Worm (Caenorhabditis elegans): ENCODE data around the gene ndab-2.

The ndab-2 gene

DNA sequence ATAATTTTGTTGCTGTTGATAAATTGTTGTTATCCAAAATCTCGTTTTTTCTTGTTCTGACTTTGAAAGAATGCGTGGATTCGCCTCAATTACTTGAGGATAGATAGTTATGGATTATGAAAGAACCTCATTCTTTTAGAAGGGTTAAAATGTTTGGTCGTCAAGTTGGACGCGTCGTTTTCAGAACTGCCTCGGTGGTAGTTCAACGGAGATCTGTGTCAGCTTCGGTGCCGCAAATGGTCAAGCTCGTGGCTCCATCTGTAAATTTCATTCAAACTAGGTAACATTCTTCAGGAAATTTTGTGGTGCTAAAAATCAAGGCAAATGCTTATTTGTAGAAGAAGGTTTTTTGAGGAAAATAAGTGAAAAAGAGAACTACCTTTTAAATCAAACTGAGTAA, at the start of gene ndab-2:
Gene ndab-2 (plus strand): TSS at position 140 of the 400 bp plus-strand sequence.
- no peak for TF ChIP-seq tab-1 (GFP tag; IDR thresholded peaks at IDR 0.05)
- no peak for TF ChIP-seq med-1 (GFP tag; optimal IDR thresholded peaks at IDR 0.05; ENCODE audit: insufficient read depth)
- no peak for TF ChIP-seq ztf-29 (GFP tag; IDR thresholded peaks at IDR 0.05)
- TF ChIP-seq cog-1 (tag; optimal IDR thresholded peaks at IDR 0.05), result no peak
- TF ChIP-seq ref-1 (GFP tag; conservative IDR thresholded peaks at IDR 0.05), result no peak
- no peak for TF ChIP-seq T22C8.4 (GFP tag; IDR thresholded peaks at IDR 0.05)
- TF ChIP-seq klf-2 (GFP tag; conservative IDR thresholded peaks at IDR 0.05), result no peak
- TF ChIP-seq ztf-23 (GFP tag; IDR thresholded peaks at IDR 0.05), result no peak
- no peak for TF ChIP-seq flt-1 (GFP tag; IDR thresholded peaks at IDR 0.05)

DNA sequence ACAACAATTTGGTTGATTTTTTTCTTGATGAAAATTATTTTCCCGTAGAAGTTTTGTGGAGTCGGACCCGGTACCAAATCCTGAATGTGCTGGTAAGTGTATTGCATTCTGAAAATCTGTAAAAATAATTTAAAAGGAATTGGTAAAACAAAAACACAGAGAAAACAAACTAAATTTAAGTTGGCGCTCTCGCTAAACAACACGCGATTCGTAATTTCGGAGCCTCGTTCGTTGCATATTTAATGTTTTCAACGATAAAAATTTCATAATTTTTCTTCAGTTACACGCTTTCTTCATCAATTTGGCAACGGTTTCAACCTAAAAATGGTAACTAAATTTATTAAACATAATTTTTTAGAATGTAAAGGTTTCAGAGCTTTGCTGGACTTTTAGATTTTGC, 47.0 kb upstream of the ndab-2 start, which contains the start of the genes pot-1 and ggtb-1:
Gene pot-1 (minus strand): TSS at position 120 of the 400 bp plus-strand sequence.
Gene ggtb-1 (plus strand): TSS at position 208 of the 400 bp plus-strand sequence.
- TF ChIP-seq flt-1 (GFP tag; IDR thresholded peaks at IDR 0.05), result no peak
- no peak for TF ChIP-seq cog-1 (tag; optimal IDR thresholded peaks at IDR 0.05)
- TF ChIP-seq ref-1 (GFP tag; conservative IDR thresholded peaks at IDR 0.05), result no peak
- TF ChIP-seq ztf-29 (GFP tag; IDR thresholded peaks at IDR 0.05), result no peak
- TF ChIP-seq tab-1 (GFP tag; IDR thresholded peaks at IDR 0.05), result no peak

- TF ChIP-seq ref-1 (GFP tag; conservative IDR thresholded peaks at IDR 0.05), result no peak
- no peak for TF ChIP-seq ztf-23 (GFP tag; IDR thresholded peaks at IDR 0.05)
- TF ChIP-seq T22C8.4 (GFP tag; IDR thresholded peaks at IDR 0.05), result no peak
- no peak for TF ChIP-seq ztf-29 (GFP tag; IDR thresholded peaks at IDR 0.05)
- TF ChIP-seq tab-1 (GFP tag; IDR thresholded peaks at IDR 0.05), result no peak
- no peak for TF ChIP-seq cog-1 (tag; optimal IDR thresholded peaks at IDR 0.05)
- TF ChIP-seq klf-2 (GFP tag; conservative IDR thresholded peaks at IDR 0.05), result no peak
- no peak for TF ChIP-seq med-1 (GFP tag; optimal IDR thresholded peaks at IDR 0.05; ENCODE audit: insufficient read depth)
- TF ChIP-seq flt-1 (GFP tag; IDR thresholded peaks at IDR 0.05), result no peak
These were observed 44.5 kb upstream of the ndab-2 start, which contains the start of gene B0280.17 for ce11 chrIII:7136015-7136414. TSS of gene B0280.17 (minus strand) at chrIII:7136115.

DNA sequence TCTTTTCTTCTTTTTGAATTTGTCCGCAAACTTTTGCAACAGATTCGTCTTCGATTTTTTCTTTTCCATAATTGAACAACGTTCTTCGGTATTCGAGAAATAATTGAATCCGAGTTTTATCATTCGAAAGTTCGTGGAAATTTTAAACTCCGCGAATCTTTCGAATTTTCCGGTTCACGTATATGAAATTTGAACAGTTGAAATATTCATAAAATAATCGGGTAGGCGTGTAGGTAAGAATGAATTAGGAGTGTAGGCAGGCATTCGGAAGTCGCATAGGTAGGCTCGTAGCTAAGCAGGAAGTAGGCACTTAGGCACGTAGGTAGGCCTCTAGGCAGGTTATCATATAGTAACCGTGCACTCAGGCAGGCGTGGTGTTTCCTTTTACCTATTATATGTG, 42.4 kb upstream of the ndab-2 start, which contains the start of gene B0280.11:
Gene B0280.11 (minus strand): TSS at position 101 of the 400 bp plus-strand sequence.
- TF ChIP-seq T22C8.4 (GFP tag; IDR thresholded peaks at IDR 0.05) (no peak), klf-2 (GFP tag; conservative IDR thresholded peaks at IDR 0.05) (no peak), flt-1 (GFP tag; IDR thresholded peaks at IDR 0.05) (no peak), tab-1 (GFP tag; IDR thresholded peaks at IDR 0.05) (no peak)

- TF ChIP-seq flt-1 (GFP tag; IDR thresholded peaks at IDR 0.05), result peak; percentile 63; the same call in 1 of the 2 replicates
- TF ChIP-seq klf-2 (GFP tag; conservative IDR thresholded peaks at IDR 0.05), result no peak
These were observed 40.3 kb upstream of the ndab-2 start for ce11 chrIII:7140228-7140710.

ce11 chrIII:7141285-7141715, 39.3 kb upstream of the ndab-2 start:
- no peak for TF ChIP-seq ref-1 (GFP tag; conservative IDR thresholded peaks at IDR 0.05)
- TF ChIP-seq ztf-23 (GFP tag; IDR thresholded peaks at IDR 0.05), result no peak
- TF ChIP-seq flt-1 (GFP tag; IDR thresholded peaks at IDR 0.05), result no peak
- no peak for TF ChIP-seq klf-2 (GFP tag; conservative IDR thresholded peaks at IDR 0.05)
- no peak for TF ChIP-seq tab-1 (GFP tag; IDR thresholded peaks at IDR 0.05)
- no peak for TF ChIP-seq T22C8.4 (GFP tag; IDR thresholded peaks at IDR 0.05)
- no peak for TF ChIP-seq med-1 (GFP tag; optimal IDR thresholded peaks at IDR 0.05; ENCODE audit: insufficient read depth)
- TF ChIP-seq cog-1 (tag; optimal IDR thresholded peaks at IDR 0.05), result no peak
- no peak for TF ChIP-seq ztf-29 (GFP tag; IDR thresholded peaks at IDR 0.05)

ce11 chrIII:7142172-7142601, 38.4 kb upstream of the ndab-2 start:
- TF ChIP-seq klf-2 (GFP tag; conservative IDR thresholded peaks at IDR 0.05) (no peak), tab-1 (GFP tag; IDR thresholded peaks at IDR 0.05) (no peak), ref-1 (GFP tag; conservative IDR thresholded peaks at IDR 0.05) (no peak), flt-1 (GFP tag; IDR thresholded peaks at IDR 0.05) (no peak), ztf-29 (GFP tag; IDR thresholded peaks at IDR 0.05) (no peak)

DNA sequence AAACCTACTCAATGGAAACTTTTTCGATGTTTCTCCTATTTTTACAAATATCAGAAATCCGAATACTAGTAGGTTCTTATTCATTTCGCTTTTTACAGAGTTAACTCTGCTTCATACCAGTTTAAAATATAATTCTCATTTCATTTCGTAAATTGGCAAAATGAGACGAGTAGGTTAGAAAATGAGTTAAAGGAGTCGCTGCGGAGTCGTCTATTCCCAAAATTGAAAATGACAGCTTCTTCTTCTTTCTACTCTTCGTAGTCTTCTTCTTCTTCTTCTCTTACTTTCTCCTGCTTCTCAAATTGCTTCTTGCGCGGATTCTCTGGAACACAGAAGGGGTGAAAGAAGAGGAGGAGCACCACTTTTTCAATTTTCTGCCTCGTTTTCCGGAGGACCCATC, 35.8 kb upstream of the ndab-2 start, which contains the start of gene glr-2:
Gene glr-2 (minus strand): TSS at position 211 of the 400 bp plus-strand sequence.
- TF ChIP-seq ref-1 (GFP tag; conservative IDR thresholded peaks at IDR 0.05), result no peak
- TF ChIP-seq ztf-23 (GFP tag; IDR thresholded peaks at IDR 0.05), result 0 out of 2 replicates have a peak, but pooled peaks have one; percentile 48

ce11 chrIII:7146341-7146740, 34.2 kb upstream of the ndab-2 start:
- TF ChIP-seq ztf-29 (GFP tag; IDR thresholded peaks at IDR 0.05), result no peak
- no peak for TF ChIP-seq tab-1 (GFP tag; IDR thresholded peaks at IDR 0.05)
- TF ChIP-seq ztf-23 (GFP tag; IDR thresholded peaks at IDR 0.05), result no peak
- no peak for TF ChIP-seq med-1 (GFP tag; optimal IDR thresholded peaks at IDR 0.05; ENCODE audit: insufficient read depth)
- TF ChIP-seq flt-1 (GFP tag; IDR thresholded peaks at IDR 0.05), result no peak
- no peak for TF ChIP-seq cog-1 (tag; optimal IDR thresholded peaks at IDR 0.05)
- TF ChIP-seq klf-2 (GFP tag; conservative IDR thresholded peaks at IDR 0.05), result no peak
- TF ChIP-seq ref-1 (GFP tag; conservative IDR thresholded peaks at IDR 0.05), result no peak
- no peak for TF ChIP-seq T22C8.4 (GFP tag; IDR thresholded peaks at IDR 0.05)

DNA sequence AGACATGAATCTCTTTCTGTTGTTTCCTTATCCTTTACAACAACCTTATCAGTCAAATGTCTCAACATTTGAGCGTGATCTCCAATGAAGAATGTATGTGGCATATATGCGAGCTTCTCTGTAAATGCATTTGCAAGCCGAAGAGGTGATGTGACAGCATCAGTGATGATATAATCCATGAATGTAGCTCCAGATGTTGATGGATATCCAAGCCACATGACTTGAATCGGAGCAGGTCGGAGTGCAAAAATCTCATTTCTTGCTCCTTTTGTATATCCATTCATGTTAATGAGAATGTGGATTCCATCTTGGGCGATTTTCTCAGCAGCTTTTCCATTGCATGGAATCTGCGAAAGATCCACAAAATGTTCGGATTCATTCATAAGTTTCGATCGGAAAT, 32.4 kb upstream of the ndab-2 start:
- TF ChIP-seq cog-1 (tag; optimal IDR thresholded peaks at IDR 0.05), result no peak
- TF ChIP-seq ref-1 (GFP tag; conservative IDR thresholded peaks at IDR 0.05), result no peak
- TF ChIP-seq flt-1 (GFP tag; IDR thresholded peaks at IDR 0.05), result no peak
- TF ChIP-seq ztf-23 (GFP tag; IDR thresholded peaks at IDR 0.05), result no peak
- TF ChIP-seq tab-1 (GFP tag; IDR thresholded peaks at IDR 0.05), result no peak
- TF ChIP-seq med-1 (GFP tag; optimal IDR thresholded peaks at IDR 0.05; ENCODE audit: insufficient read depth), result no peak
- TF ChIP-seq klf-2 (GFP tag; conservative IDR thresholded peaks at IDR 0.05), result no peak
- no peak for TF ChIP-seq ztf-29 (GFP tag; IDR thresholded peaks at IDR 0.05)
- no peak for TF ChIP-seq T22C8.4 (GFP tag; IDR thresholded peaks at IDR 0.05)
